Worm (Caenorhabditis elegans) whole organism, young adult: ENCODE results near the gene F58F12.12.

Source experiments
- B0336.3 ChIP-seq: fragments of 200-800 bp; sonication (Bioruptor generic); IDR thresholded peaks from 2 replicates; pipeline ENCODE4 v1.3.6; 2022; ENCODE audit warnings: missing genetic modification characterization, missing compliant biosample characterization
- C17E4.6 ChIP-seq: fragments of 200-800 bp; sonication (Bioruptor generic); IDR thresholded peaks from 2 replicates; pipeline ENCODE4 v1.3.6; 2022; ENCODE audit warnings: missing genetic modification reagents, missing genetic modification characterization, missing compliant biosample characterization
- F52B5.7 ChIP-seq: sonication (generic microtip); optimal IDR thresholded peaks from 2 replicates; lab custom pipeline; 2016; ENCODE audit warnings: mild to moderate bottlenecking, missing genetic modification characterization, missing compliant biosample characterization
- attf-3 ChIP-seq: fragments of 200-800 bp; sonication (Bioruptor generic); conservative IDR thresholded peaks from 2 replicates; pipeline ENCODE4 v1.3.6; 2022; ENCODE audit warnings: missing genetic modification reagents, missing genetic modification characterization, missing compliant biosample characterization
- mcd-1 ChIP-seq: fragments of 200-800 bp; sonication (Bioruptor generic); IDR thresholded peaks from 2 replicates; pipeline ENCODE4 v1.3.6; 2022; ENCODE audit warnings: missing genetic modification reagents, missing genetic modification characterization, missing compliant biosample characterization

DNA sequence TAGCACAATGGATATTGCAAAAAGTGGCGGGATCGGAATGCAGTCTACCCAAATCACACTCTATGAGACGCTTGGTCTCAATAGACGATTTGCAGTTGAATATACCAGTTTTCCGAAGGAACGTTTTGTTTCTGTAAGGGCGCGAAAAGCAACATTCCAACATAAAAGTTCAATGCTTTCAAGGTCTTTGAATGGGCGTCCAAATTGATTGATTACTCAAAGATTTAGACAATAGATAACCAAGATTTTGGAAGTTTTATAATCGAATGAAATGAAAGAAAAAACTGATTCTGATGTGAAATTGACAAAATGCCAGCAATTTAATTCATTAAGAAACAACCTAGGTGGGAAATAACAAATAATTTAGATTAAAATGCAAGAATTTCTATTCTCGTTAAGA is 38.2 kb downstream of the F58F12.12 start:
- TF ChIP-seq attf-3 (no peak), F52B5.7 (tag; lab: Kevin White, UChicago) (no peak), B0336.3 (GFP tag; lab: Robert Waterston, UW) (no peak), mcd-1 (GFP tag; lab: Robert Waterston, UW) (no peak), C17E4.6 (no peak)
